Fruit fly (Drosophila melanogaster) whole organism, embryonic: Measurements from ENCODE around the gene CG12112.

Experiments used
- Antp ChIP-seq: fragments of 200-800 bp; sonication (Bioruptor generic); optimal IDR thresholded peaks from 3 replicates; lab custom pipeline; 2016; ENCODE audit warnings: missing biosample characterization, missing genetic modification characterization
- C15 ChIP-seq: fragments of 200-800 bp; sonication (Bioruptor generic); IDR thresholded peaks from 3 replicates; pipeline ENCODE4 v1.3.6; 2022; ENCODE audit warnings: missing biosample characterization, missing genetic modification characterization
- CG14014 ChIP-seq: fragments of 200-800 bp; sonication (Bioruptor generic); IDR thresholded peaks from 2 replicates; pipeline ENCODE4 v1.3.6; 2022; ENCODE audit warnings: missing biosample characterization, missing genetic modification characterization
- CG14860 ChIP-seq: fragments of 200-800 bp; sonication (Bioruptor generic); IDR thresholded peaks from 3 replicates; pipeline ENCODE4 v1.3.6; 2022; ENCODE audit warnings: missing biosample characterization, missing genetic modification characterization; ENCODE audit not compliant: partially characterized antibody
- CG15011 ChIP-seq: fragments of 200-800 bp; sonication (Bioruptor generic); optimal IDR thresholded peaks from 3 replicates; lab custom pipeline; 2018; ENCODE audit warnings: missing biosample characterization, mild to moderate bottlenecking, missing genetic modification characterization
- CG18764 ChIP-seq: fragments of 200-800 bp; sonication (Bioruptor generic); optimal IDR thresholded peaks from 3 replicates; lab custom pipeline; 2016; ENCODE audit warnings: missing biosample characterization, missing genetic modification characterization
- CG2129 ChIP-seq: fragments of 200-800 bp; sonication (Bioruptor generic); IDR thresholded peaks from 2 replicates; pipeline ENCODE4 v1.3.6; 2022; ENCODE audit warnings: missing biosample characterization, missing genetic modification characterization; ENCODE audit not compliant: partially characterized antibody
- CG2678 ChIP-seq: fragments of 200-800 bp; sonication (Bioruptor generic); optimal IDR thresholded peaks from 3 replicates; lab custom pipeline; 2019; ENCODE audit warnings: missing biosample characterization, mild to moderate bottlenecking, missing genetic modification characterization, moderate library complexity
- CG34376 ChIP-seq: fragments of 200-800 bp; sonication (Bioruptor generic); optimal IDR thresholded peaks from 2 replicates; lab custom pipeline; 2018; ENCODE audit warnings: missing biosample characterization, mild to moderate bottlenecking, missing genetic modification characterization
- CG6791 ChIP-seq: fragments of 200-800 bp; sonication (Bioruptor generic); IDR thresholded peaks from 3 replicates; pipeline ENCODE4 v1.3.6; 2022; ENCODE audit warnings: missing biosample characterization, missing genetic modification characterization; ENCODE audit not compliant: partially characterized antibody
- CG8290 ChIP-seq, 3 experiments: fragments of 200-800 bp; sonication (Bioruptor generic); optimal IDR thresholded peaks; 2 replicates each; lab custom pipeline; 2016 to 2019; ENCODE audit warnings: missing biosample characterization in 3 of 3, missing genetic modification characterization in 3 of 3, mild to moderate bottlenecking in 2 of 3, moderate library complexity in 1 of 3
- D19B ChIP-seq: fragments of 200-800 bp; sonication (Bioruptor generic); optimal IDR thresholded peaks from 2 replicates; lab custom pipeline; 2017; ENCODE audit warnings: missing biosample characterization, mild to moderate bottlenecking, missing genetic modification characterization
- Drgx ChIP-seq: fragments of 200-800 bp; sonication (Bioruptor generic); IDR thresholded peaks from 2 replicates; pipeline ENCODE4 v1.3.6; 2022; ENCODE audit warnings: missing biosample characterization, missing genetic modification characterization
- Ets65A ChIP-seq: fragments of 200-800 bp; sonication (Bioruptor generic); peaks from one replicate; lab custom pipeline; 2016; ENCODE audit warnings: missing biosample characterization, missing genetic modification characterization
- Gsc ChIP-seq: fragments of 200-800 bp; sonication (Bioruptor generic); IDR thresholded peaks from 2 replicates; pipeline ENCODE4 v1.3.6; 2022; ENCODE audit warnings: missing biosample characterization, missing genetic modification characterization
- Hr39 ChIP-seq: fragments of >200 bp; optimal IDR thresholded peaks from 2 replicates; lab custom pipeline; 2017
- Med ChIP-seq: fragments of 200-800 bp; sonication (Bioruptor generic); peaks from one replicate; lab custom pipeline; 2016; ENCODE audit warnings: missing biosample characterization, missing genetic modification characterization, mild to moderate bottlenecking, inconsistent platforms, moderate library complexity
- Tbp ChIP-seq: fragments of >200 bp; optimal IDR thresholded peaks from 2 replicates; lab custom pipeline; 2018; ENCODE audit warnings: missing biosample characterization, missing genetic modification characterization
- Trl ChIP-seq, 3 experiments: fragments of >200 bp in 2 of 3; fragments of 200-800 bp in 1 of 3; sonication (Bioruptor generic) in 1 of 3; optimal IDR thresholded peaks; 2 replicates in 1 of 3; 3 replicates in 2 of 3; lab custom pipeline; 2016 to 2017; ENCODE audit warnings: missing biosample characterization in 1 of 3, missing genetic modification characterization in 1 of 3
- corto ChIP-seq: fragments of 200-800 bp; sonication (Bioruptor generic); optimal IDR thresholded peaks from 2 replicates; lab custom pipeline; 2016; ENCODE audit warnings: missing biosample characterization, mild to moderate bottlenecking, missing genetic modification characterization, moderate library complexity
- gfzf ChIP-seq: fragments of 200-800 bp; sonication (Bioruptor generic); optimal IDR thresholded peaks from 2 replicates; lab custom pipeline; 2016; ENCODE audit warnings: missing biosample characterization, mild to moderate bottlenecking, missing genetic modification characterization, moderate library complexity
- hb ChIP-seq: fragments of 200-800 bp; sonication (Bioruptor generic); IDR thresholded peaks from 3 replicates; pipeline ENCODE4 v1.3.6; 2022; ENCODE audit warnings: missing biosample characterization, missing genetic modification characterization; ENCODE audit not compliant: partially characterized antibody
- mirr ChIP-seq: fragments of 200-800 bp; sonication (Bioruptor generic); optimal IDR thresholded peaks from 3 replicates; lab custom pipeline; 2018; ENCODE audit warnings: missing biosample characterization, mild to moderate bottlenecking, missing genetic modification characterization
- pan ChIP-seq, 4 experiments: fragments of >200 bp in 3 of 4; fragments of 200-800 bp in 1 of 4; sonication (Bioruptor generic) in 1 of 4; optimal IDR thresholded peaks in 3 of 4; IDR thresholded peaks in 1 of 4; 2 replicates each; pipeline versions ENCODE4 v1.3.6 to Lab custom; 2017 to 2022; ENCODE audit warnings: missing biosample characterization in 2 of 4, missing genetic modification characterization in 2 of 4, mixed read lengths in 1 of 4
- row ChIP-seq: fragments of 200-800 bp; sonication (Bioruptor generic); IDR thresholded peaks from 3 replicates; pipeline ENCODE4 v1.3.6; 2022; ENCODE audit warnings: missing biosample characterization, missing genetic modification characterization
- sens ChIP-seq: fragments of 200-800 bp; sonication (Bioruptor generic); peaks from one replicate; lab custom pipeline; 2016; ENCODE audit warnings: missing biosample characterization, missing genetic modification characterization
- stwl ChIP-seq: fragments of 200-800 bp; sonication (Bioruptor generic); optimal IDR thresholded peaks from 3 replicates; lab custom pipeline; 2018; ENCODE audit warnings: missing biosample characterization, mild to moderate bottlenecking, missing genetic modification characterization, moderate library complexity
- tin ChIP-seq: fragments of 200-800 bp; sonication (Bioruptor generic); optimal IDR thresholded peaks from 3 replicates; lab custom pipeline; 2016; ENCODE audit warnings: missing biosample characterization, missing genetic modification characterization
- tll ChIP-seq, 2 experiments: fragments of 200-800 bp in 1 of 2; fragments of >200 bp in 1 of 2; sonication (Bioruptor generic) in 1 of 2; optimal IDR thresholded peaks; 2 replicates each; lab custom pipeline; 2017 to 2019; ENCODE audit warnings: missing biosample characterization in 2 of 2, missing genetic modification characterization in 2 of 2, mild to moderate bottlenecking in 1 of 2, moderate library complexity in 1 of 2
- tna ChIP-seq: fragments of 200-800 bp; sonication (Bioruptor generic); IDR thresholded peaks from 2 replicates; pipeline ENCODE4 v1.3.6; 2022; ENCODE audit warnings: missing biosample characterization, missing genetic modification characterization; ENCODE audit not compliant: partially characterized antibody

CG12112 gene

dm6 chrX:8517121-8518024, 42.6 kb downstream of the CG12112 start, which contains the start of gene Nrg (continued):
- TF ChIP-seq Tbp (GFP tag; lab: Kevin White, UChicago) (no peak), tna (GFP tag; lab: Robert Waterston, UW) (peak; percentile 99), Gsc (no peak), Antp (GFP tag; lab: Kevin White, UChicago) (peak; percentile 39), CG15011 (GFP tag; lab: Kevin White, UChicago) (no peak), D19B (GFP tag; lab: Kevin White, UChicago) (peak; percentile 4), CG14014 (GFP tag; lab: Robert Waterston, UW) (peak; percentile 34; the same call in 1 of the 2 replicates), CG34376 (GFP tag; lab: Kevin White, UChicago) (peak; percentile 58)

- TF ChIP-seq tin (no peak), Hr39 (lab: Kevin White, UChicago) (peak; percentile 7), Ets65A (GFP tag; lab: Kevin White, UChicago) (peak; percentile 51)
- TF ChIP-seq, all 482 proteins: peak for 2
These were observed 47.7 kb downstream of the CG12112 start for dm6 chrX:8512251-8512650.

- no peak for TF ChIP-seq mirr (GFP tag; lab: Kevin White, UChicago)
- peak; percentile 34 for TF ChIP-seq gfzf (GFP tag; lab: Kevin White, UChicago)
- TF ChIP-seq corto (GFP tag; lab: Kevin White, UChicago), result no peak
- peak; percentile 6 for TF ChIP-seq Med (GFP tag; lab: Kevin White, UChicago)
- peak; percentile 16 to 54 for TF ChIP-seq Trl (optimal IDR thresholded peaks at IDR 0.05; lab: Kevin White, UChicago)
- TF ChIP-seq Trl (GFP tag; optimal IDR thresholded peaks at IDR 0.05; lab: Kevin White, UChicago), result no peak
- TF ChIP-seq stwl (tag; lab: Kevin White, UChicago), result peak; percentile 95
- TF ChIP-seq sens (GFP tag; lab: Kevin White, UChicago), result peak; percentile 73
- TF ChIP-seq CG14860 (GFP tag; lab: Robert Waterston, UW), result no peak
- no peak for TF ChIP-seq pan (optimal IDR thresholded peaks at IDR 0.05; lab: Kevin White, UChicago)
- no peak for TF ChIP-seq pan (GFP tag; optimal IDR thresholded peaks at IDR 0.05 in 1 of 2, IDR thresholded peaks at IDR 0.05 in 1 of 2)
- TF ChIP-seq CG2129 (GFP tag; lab: Robert Waterston, UW), result no peak
- no peak for TF ChIP-seq Drgx (GFP tag; lab: Robert Waterston, UW)
- no peak for TF ChIP-seq C15 (GFP tag; lab: Robert Waterston, UW)
- TF ChIP-seq CG8290 (GFP tag; optimal IDR thresholded peaks at IDR 0.05; lab: Kevin White, UChicago), result peak; percentile 64
- TF ChIP-seq CG8290 (tag; optimal IDR thresholded peaks at IDR 0.05; lab: Kevin White, UChicago), result no peak
- TF ChIP-seq CG18764 (GFP tag; lab: Kevin White, UChicago), result peak; percentile 74
- peak; percentile 20; the same call in 1 of the 3 replicates for TF ChIP-seq row (GFP tag; lab: Robert Waterston, UW)
- no peak for TF ChIP-seq hb (GFP tag; lab: Robert Waterston, UW)
- TF ChIP-seq tll (GFP tag; optimal IDR thresholded peaks at IDR 0.05; lab: Kevin White, UChicago), result peak in 1 of 2 experiments; percentile 38
- peak; percentile 14 for TF ChIP-seq CG2678 (tag; lab: Kevin White, UChicago)
- 0 out of 3 replicates have a peak, but pooled peaks have one; percentile 40 for TF ChIP-seq CG6791 (GFP tag; lab: Robert Waterston, UW)
These were observed 49.3 kb downstream of the CG12112 start for dm6 chrX:8510731-8511130.
